Worm (Caenorhabditis elegans) whole organism, L1 larva: ENCODE results near the gene mig-15.
A peak's percentile ranks its signal among the peaks of the same experiment; 100 is the strongest.

Experiments used
- C34B4.2 ChIP-seq: sonication (generic microtip); optimal IDR thresholded peaks from 2 replicates; lab custom pipeline; 2017; ENCODE audit warnings: mild to moderate bottlenecking, missing genetic modification characterization, missing compliant biosample characterization
- F16B12.6 ChIP-seq: fragments of 150-350 bp; optimal IDR thresholded peaks from 2 replicates; lab custom pipeline; 2014; ENCODE audit warnings: missing biosample characterization, missing genetic modification characterization
- Y116A8C.19 ChIP-seq: sonication (generic microtip); optimal IDR thresholded peaks from 2 replicates; lab custom pipeline; 2016; ENCODE audit warnings: missing compliant biosample characterization, missing genetic modification characterization, borderline replicate concordance
- aha-1 ChIP-seq: fragments of 150-350 bp; optimal IDR thresholded peaks from 2 replicates; lab custom pipeline; 2014; ENCODE audit warnings: missing biosample characterization, missing genetic modification characterization
- alr-1 ChIP-seq: fragments of 200-800 bp; sonication (Bioruptor generic); optimal IDR thresholded peaks from 2 replicates; lab custom pipeline; 2018; ENCODE audit warnings: borderline replicate concordance, mild to moderate bottlenecking, missing genetic modification characterization, missing compliant biosample characterization
- ceh-8 ChIP-seq: fragments of 200-800 bp; sonication (Bioruptor generic); optimal IDR thresholded peaks from 2 replicates; lab custom pipeline; 2018; ENCODE audit warnings: mild to moderate bottlenecking, missing genetic modification characterization, moderate library complexity, missing compliant biosample characterization
- ceh-88 ChIP-seq: fragments of 200-800 bp; sonication (Bioruptor generic); IDR thresholded peaks from 2 replicates; pipeline ENCODE4 v1.3.6; 2022; ENCODE audit warnings: missing genetic modification characterization, missing compliant biosample characterization
- ces-1 ChIP-seq: fragments of 150-350 bp; optimal IDR thresholded peaks from 2 replicates; lab custom pipeline; 2014; ENCODE audit warnings: missing biosample characterization, missing genetic modification reagents, missing genetic modification characterization
- efl-1 ChIP-seq, 4 experiments: fragments of 150-350 bp; optimal IDR thresholded peaks in 3 of 4; peaks in 1 of 4; 1 replicate in 1 of 4; 2 replicates in 3 of 4; lab custom pipeline; 2014; ENCODE audit warnings: missing biosample characterization in 2 of 4, missing genetic modification characterization in 2 of 4, missing genetic modification reagents in 2 of 4
- efl-3 ChIP-seq: fragments of 200-800 bp; sonication (Bioruptor generic); optimal IDR thresholded peaks from 2 replicates; lab custom pipeline; 2018; ENCODE audit warnings: mild to moderate bottlenecking, missing genetic modification characterization, missing compliant biosample characterization
- fkh-10 ChIP-seq: sonication (generic microtip); optimal IDR thresholded peaks from 2 replicates; lab custom pipeline; 2017; ENCODE audit warnings: missing biosample characterization, missing genetic modification reagents, missing genetic modification characterization
- fkh-8 ChIP-seq: sonication (generic microtip); optimal IDR thresholded peaks from 2 replicates; lab custom pipeline; 2016; ENCODE audit warnings: mild to moderate bottlenecking, missing genetic modification characterization, missing compliant biosample characterization
- fos-1 ChIP-seq: fragments of 150-350 bp; optimal IDR thresholded peaks from 2 replicates; lab custom pipeline; 2014; ENCODE audit warnings: missing biosample characterization, missing genetic modification characterization
- hlh-4 ChIP-seq: sonication (generic microtip); optimal IDR thresholded peaks from 2 replicates; lab custom pipeline; 2016; ENCODE audit warnings: mild to moderate bottlenecking, missing genetic modification characterization, missing compliant biosample characterization
- hpl-2 ChIP-seq: fragments of 150-350 bp; optimal IDR thresholded peaks from 2 replicates; lab custom pipeline; 2014; ENCODE audit warnings: missing biosample characterization, missing genetic modification reagents, missing genetic modification characterization
- jun-1 ChIP-seq: fragments of 150-350 bp; optimal IDR thresholded peaks from 2 replicates; lab custom pipeline; 2014; ENCODE audit warnings: missing biosample characterization, missing genetic modification reagents, missing genetic modification characterization
- lin-39 ChIP-seq: fragments of 150-350 bp; optimal IDR thresholded peaks from 2 replicates; lab custom pipeline; 2014; ENCODE audit warnings: missing biosample characterization, missing genetic modification reagents, missing genetic modification characterization
- lir-3 ChIP-seq: sonication (generic microtip); optimal IDR thresholded peaks from 2 replicates; lab custom pipeline; 2016; ENCODE audit warnings: mild to moderate bottlenecking, missing genetic modification characterization, moderate library complexity, missing compliant biosample characterization; ENCODE audit not compliant: poor library complexity
- mab-9 ChIP-seq: fragments of 200-800 bp; sonication (Bioruptor generic); IDR thresholded peaks from 2 replicates; pipeline ENCODE4 v1.3.6; 2022; ENCODE audit warnings: missing genetic modification reagents, missing genetic modification characterization, missing compliant biosample characterization
- mef-2 ChIP-seq: fragments of 150-350 bp; optimal IDR thresholded peaks from 2 replicates; lab custom pipeline; 2014; ENCODE audit warnings: missing biosample characterization, missing genetic modification characterization
- mep-1 ChIP-seq: fragments of 150-350 bp; optimal IDR thresholded peaks from 2 replicates; lab custom pipeline; 2014; ENCODE audit warnings: missing biosample characterization, missing genetic modification characterization
- nhr-11 ChIP-seq: fragments of 150-350 bp; optimal IDR thresholded peaks from 2 replicates; lab custom pipeline; 2014; ENCODE audit warnings: missing biosample characterization, missing genetic modification characterization
- nhr-20 ChIP-seq: sonication (generic microtip); optimal IDR thresholded peaks from 2 replicates; lab custom pipeline; 2016; ENCODE audit warnings: mild to moderate bottlenecking, missing genetic modification characterization, missing compliant biosample characterization
- nhr-47 ChIP-seq: sonication (generic microtip); optimal IDR thresholded peaks from 2 replicates; lab custom pipeline; 2016; ENCODE audit warnings: mild to moderate bottlenecking, missing genetic modification characterization, moderate library complexity, missing compliant biosample characterization
- nhr-77 ChIP-seq: fragments of 150-350 bp; optimal IDR thresholded peaks from 2 replicates; lab custom pipeline; 2014; ENCODE audit warnings: missing biosample characterization, missing genetic modification characterization
- nhr-85 ChIP-seq: sonication (generic microtip); peaks from one replicate; lab custom pipeline; 2016; ENCODE audit warnings: missing genetic modification characterization, inconsistent platforms, missing compliant biosample characterization
- nhr-90 ChIP-seq: sonication (generic microtip); optimal IDR thresholded peaks from 2 replicates; lab custom pipeline; 2016; ENCODE audit warnings: mild to moderate bottlenecking, missing genetic modification characterization, missing compliant biosample characterization; ENCODE audit not compliant: poor library complexity
- pax-3 ChIP-seq: fragments of 200-800 bp; sonication (Bioruptor generic); optimal IDR thresholded peaks from 2 replicates; lab custom pipeline; 2018; ENCODE audit warnings: mild to moderate bottlenecking, missing genetic modification characterization, moderate library complexity, missing compliant biosample characterization
- rnt-1 ChIP-seq: sonication (generic microtip); optimal IDR thresholded peaks from 2 replicates; lab custom pipeline; 2016; ENCODE audit warnings: mild to moderate bottlenecking, missing genetic modification characterization, moderate library complexity, missing compliant biosample characterization
- snpc-4 ChIP-seq: fragments of 150-350 bp; optimal IDR thresholded peaks from 2 replicates; lab custom pipeline; 2014; ENCODE audit warnings: missing biosample characterization, missing genetic modification characterization
- swsn-7 ChIP-seq: sonication (generic microtip); optimal IDR thresholded peaks from 2 replicates; lab custom pipeline; 2016; ENCODE audit warnings: missing genetic modification characterization, missing compliant biosample characterization
- unc-30 ChIP-seq: sonication (generic microtip); optimal IDR thresholded peaks from 2 replicates; lab custom pipeline; 2017; ENCODE audit warnings: missing biosample characterization, missing genetic modification characterization
- unc-86 ChIP-seq: sonication (generic microtip); optimal IDR thresholded peaks from 2 replicates; lab custom pipeline; 2016; ENCODE audit warnings: missing genetic modification characterization, missing compliant biosample characterization
- zip-4 ChIP-seq: fragments of 200-800 bp; sonication (Bioruptor generic); optimal IDR thresholded peaks from 2 replicates; lab custom pipeline; 2018; ENCODE audit warnings: mild to moderate bottlenecking, missing genetic modification characterization, moderate library complexity, missing compliant biosample characterization
- ztf-11 ChIP-seq, 2 experiments: sonication (generic microtip); optimal IDR thresholded peaks; 2 replicates each; lab custom pipeline; 2016 to 2017; ENCODE audit warnings: missing genetic modification characterization in 2 of 2, missing biosample characterization in 1 of 2, missing compliant biosample characterization in 1 of 2
- ztf-4 ChIP-seq: fragments of 150-350 bp; optimal IDR thresholded peaks from 2 replicates; lab custom pipeline; 2014; ENCODE audit warnings: missing biosample characterization, missing genetic modification characterization

mig-15 gene

DNA sequence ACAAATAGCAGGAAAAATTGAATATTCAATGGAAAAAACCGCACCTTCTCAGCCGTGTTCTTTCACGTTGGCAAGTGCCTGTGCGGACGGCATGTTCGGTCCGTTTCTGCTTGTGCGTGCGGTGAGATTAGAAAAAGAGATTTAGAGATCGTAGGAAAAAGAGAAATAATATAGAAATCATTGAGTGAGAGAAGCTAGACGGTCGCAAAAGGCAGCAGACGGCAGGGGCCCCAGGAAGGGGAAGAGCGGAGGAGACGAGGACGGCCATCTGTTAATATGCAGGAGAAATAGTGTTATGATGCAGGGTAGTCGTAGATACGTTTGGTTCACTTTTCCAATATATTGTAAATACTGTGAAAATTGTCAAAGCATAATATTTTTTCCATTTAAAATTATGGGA is 55.9 kb downstream of the mig-15 start, which contains the start of gene Y49A10A.2 (continued):
- TF ChIP-seq ces-1 (no peak), unc-86 (tag; lab: Kevin White, UChicago) (peak; percentile 36), nhr-77 (tag; lab: Kevin White, UChicago) (no peak), mef-2 (tag; lab: Kevin White, UChicago) (no peak), jun-1 (tag; lab: Kevin White, UChicago) (no peak), fkh-8 (tag; lab: Kevin White, UChicago) (peak; percentile 18), zip-4 (GFP tag; lab: Kevin White, UChicago) (no peak), nhr-90 (no peak), nhr-47 (tag; lab: Kevin White, UChicago) (peak; percentile 41), F16B12.6 (tag; lab: Kevin White, UChicago) (no peak), aha-1 (tag; lab: Kevin White, UChicago) (no peak), snpc-4 (tag; lab: Kevin White, UChicago) (no peak), nhr-20 (peak; percentile 40), ztf-4 (tag; lab: Kevin White, UChicago) (no peak), mab-9 (no peak), ceh-8 (GFP tag; lab: Kevin White, UChicago) (no peak), mep-1 (tag; lab: Kevin White, UChicago) (peak; percentile 31), hlh-4 (tag; lab: Kevin White, UChicago) (no peak), fos-1 (tag; lab: Kevin White, UChicago) (no peak), rnt-1 (tag; lab: Kevin White, UChicago) (peak; percentile 61), C34B4.2 (tag; lab: Kevin White, UChicago) (no peak), ztf-11 (tag; optimal IDR thresholded peaks at IDR 0.05; lab: Kevin White, UChicago) (no peak), lin-39 (tag; lab: Kevin White, UChicago) (no peak), alr-1 (tag; lab: Kevin White, UChicago) (no peak), efl-3 (GFP tag; lab: Kevin White, UChicago) (no peak), nhr-85 (tag; lab: Kevin White, UChicago) (peak; percentile 57), Y116A8C.19 (tag; lab: Kevin White, UChicago) (no peak), pax-3 (tag; lab: Kevin White, UChicago) (no peak), hpl-2 (GFP tag; lab: Kevin White, UChicago) (no peak), efl-1 (optimal IDR thresholded peaks at IDR 0.05; lab: Kevin White, UChicago) (peak; percentile 13 to 48), efl-1 (GFP tag; optimal IDR thresholded peaks at IDR 0.05 in 1 of 2; lab: Kevin White, UChicago) (no peak), fkh-10 (GFP tag; lab: Kevin White, UChicago) (no peak), unc-30 (no peak), nhr-11 (tag; lab: Kevin White, UChicago) (no peak), swsn-7 (tag; lab: Kevin White, UChicago) (peak; percentile 58), ceh-88 (no peak), lir-3 (tag; lab: Kevin White, UChicago) (no peak)
